Fruit fly (Drosophila melanogaster) whole organism, embryonic: Measurements from ENCODE around the gene Sfxn2.

ENCODE experiments used
- Asciz ChIP-seq: fragments of 200-800 bp; sonication (Bioruptor generic); optimal IDR thresholded peaks from 2 replicates; lab custom pipeline; 2017; ENCODE audit warnings: missing biosample characterization, mild to moderate bottlenecking, missing genetic modification characterization, missing genetic modification reagents
- CG12219 ChIP-seq: fragments of 200-800 bp; sonication (Bioruptor generic); optimal IDR thresholded peaks from 3 replicates; lab custom pipeline; 2018; ENCODE audit warnings: missing biosample characterization, mild to moderate bottlenecking, missing genetic modification characterization
- CG13287 ChIP-seq: fragments of 200-800 bp; sonication (Bioruptor generic); IDR thresholded peaks from 2 replicates; pipeline ENCODE4 v1.3.6; 2022; ENCODE audit warnings: missing biosample characterization, missing genetic modification characterization; ENCODE audit not compliant: partially characterized antibody
- CG14441 ChIP-seq: fragments of 200-800 bp; sonication (Bioruptor generic); IDR thresholded peaks from 2 replicates; pipeline ENCODE4 v1.3.6; 2022; ENCODE audit warnings: missing biosample characterization, missing genetic modification characterization
- CG15514 ChIP-seq: fragments of 200-800 bp; sonication (Bioruptor generic); optimal IDR thresholded peaks from 3 replicates; lab custom pipeline; 2017; ENCODE audit warnings: missing biosample characterization, missing genetic modification characterization, mild to moderate bottlenecking, moderate library complexity, missing genetic modification reagents
- CG16813 ChIP-seq: fragments of 200-800 bp; sonication (Bioruptor generic); IDR thresholded peaks from 3 replicates; pipeline ENCODE4 v1.3.6; 2022; ENCODE audit warnings: missing biosample characterization, missing genetic modification characterization; ENCODE audit not compliant: partially characterized antibody
- CG17802 ChIP-seq: fragments of 200-800 bp; sonication (Bioruptor generic); optimal IDR thresholded peaks from 2 replicates; lab custom pipeline; 2018; ENCODE audit warnings: missing biosample characterization, mild to moderate bottlenecking, missing genetic modification characterization, moderate library complexity
- CG30403 ChIP-seq: fragments of 200-800 bp; sonication (Bioruptor generic); optimal IDR thresholded peaks from 3 replicates; lab custom pipeline; 2016; ENCODE audit warnings: missing biosample characterization, missing genetic modification characterization
- CG6854 ChIP-seq: fragments of 200-800 bp; sonication (Bioruptor generic); optimal IDR thresholded peaks from 3 replicates; lab custom pipeline; 2017; ENCODE audit warnings: missing biosample characterization, mild to moderate bottlenecking, missing genetic modification characterization
- CG7556 ChIP-seq: fragments of 200-800 bp; sonication (Bioruptor generic); optimal IDR thresholded peaks from 2 replicates; lab custom pipeline; 2017; ENCODE audit warnings: missing biosample characterization, mild to moderate bottlenecking, missing genetic modification characterization
- CG8924 ChIP-seq: fragments of 200-800 bp; optimal IDR thresholded peaks from 3 replicates; lab custom pipeline; 2019; ENCODE audit warnings: missing biosample characterization, mild to moderate bottlenecking, missing genetic modification characterization, moderate library complexity
- CG9797 ChIP-seq: fragments of 200-800 bp; sonication (Bioruptor generic); optimal IDR thresholded peaks from 3 replicates; lab custom pipeline; 2018; ENCODE audit warnings: missing biosample characterization, mild to moderate bottlenecking, missing genetic modification characterization
- CkIIα-i1 ChIP-seq: fragments of 200-800 bp; sonication (Bioruptor generic); IDR thresholded peaks from 2 replicates; pipeline ENCODE4 v1.3.6; 2022; ENCODE audit warnings: missing biosample characterization, missing genetic modification characterization
- D19B ChIP-seq: fragments of 200-800 bp; sonication (Bioruptor generic); optimal IDR thresholded peaks from 2 replicates; lab custom pipeline; 2017; ENCODE audit warnings: missing biosample characterization, mild to moderate bottlenecking, missing genetic modification characterization
- Eip74EF ChIP-seq, 2 experiments: fragments of 200-800 bp in 1 of 2; fragments of >200 bp in 1 of 2; sonication (Bioruptor generic) in 1 of 2; optimal IDR thresholded peaks; 2 replicates each; lab custom pipeline; 2017 to 2019; ENCODE audit warnings: missing biosample characterization in 2 of 2, missing genetic modification characterization in 2 of 2, mild to moderate bottlenecking in 1 of 2, moderate library complexity in 1 of 2
- Elba2 ChIP-seq: fragments of 200-800 bp; sonication (Bioruptor generic); optimal IDR thresholded peaks from 3 replicates; lab custom pipeline; 2016; ENCODE audit warnings: missing biosample characterization, missing genetic modification characterization
- GATAe ChIP-seq: fragments of 200-800 bp; sonication (Bioruptor generic); conservative IDR thresholded peaks from 2 replicates; pipeline ENCODE4 v1.3.6; 2022; ENCODE audit warnings: missing biosample characterization, missing genetic modification characterization
- H15 ChIP-seq: fragments of 200-800 bp; sonication (Bioruptor generic); IDR thresholded peaks from 3 replicates; pipeline ENCODE4 v1.3.6; 2022; ENCODE audit warnings: missing biosample characterization, missing genetic modification characterization
- H2.0 ChIP-seq: fragments of 200-800 bp; sonication (Bioruptor generic); IDR thresholded peaks from 2 replicates; pipeline ENCODE4 v1.3.6; 2022; ENCODE audit warnings: missing biosample characterization, missing genetic modification characterization
- Hr3 ChIP-seq: fragments of 200-800 bp; sonication (Bioruptor generic); optimal IDR thresholded peaks from 3 replicates; lab custom pipeline; 2016; ENCODE audit warnings: missing biosample characterization, missing genetic modification characterization
- Hsf ChIP-seq: fragments of 200-800 bp; sonication (Bioruptor generic); optimal IDR thresholded peaks from 3 replicates; lab custom pipeline; 2016; ENCODE audit warnings: missing biosample characterization, missing genetic modification characterization
- MBD-R2 ChIP-seq: fragments of 200-800 bp; sonication (Bioruptor generic); IDR thresholded peaks from 2 replicates; pipeline ENCODE4 v1.3.6; 2022; ENCODE audit warnings: missing biosample characterization, missing genetic modification characterization
- Max ChIP-seq: fragments of 200-800 bp; sonication (Bioruptor generic); optimal IDR thresholded peaks from 2 replicates; lab custom pipeline; 2016; ENCODE audit warnings: missing biosample characterization, mild to moderate bottlenecking, missing genetic modification characterization
- Spps ChIP-seq: fragments of 200-800 bp; sonication (Bioruptor generic); optimal IDR thresholded peaks from 2 replicates; lab custom pipeline; 2018; ENCODE audit warnings: missing biosample characterization, mild to moderate bottlenecking, missing genetic modification characterization
- Ssrp ChIP-seq: fragments of 200-800 bp; sonication (Bioruptor generic); optimal IDR thresholded peaks from 2 replicates; lab custom pipeline; 2018; ENCODE audit warnings: missing biosample characterization, mild to moderate bottlenecking, missing genetic modification characterization, moderate library complexity
- Stat92E ChIP-seq, 3 experiments: fragments of >200 bp in 2 of 3; fragments of 200-800 bp in 1 of 3; sonication (Bioruptor generic) in 1 of 3; optimal IDR thresholded peaks; 2 replicates each; lab custom pipeline; 2017 to 2019; ENCODE audit warnings: missing biosample characterization in 3 of 3, missing genetic modification characterization in 3 of 3, mild to moderate bottlenecking in 1 of 3, moderate library complexity in 1 of 3
- bsh ChIP-seq, 2 experiments: fragments of 200-800 bp; sonication (Bioruptor generic); optimal IDR thresholded peaks; 2 replicates each; lab custom pipeline; 2017 to 2018; ENCODE audit warnings: mild to moderate bottlenecking in 2 of 2, missing biosample characterization in 2 of 2, missing genetic modification characterization in 2 of 2, moderate library complexity in 1 of 2
- btn ChIP-seq: fragments of 200-800 bp; sonication (Bioruptor generic); optimal IDR thresholded peaks from 2 replicates; lab custom pipeline; 2016; ENCODE audit warnings: missing biosample characterization, missing genetic modification characterization
- chm ChIP-seq: fragments of 200-800 bp; sonication (Bioruptor generic); IDR thresholded peaks from 2 replicates; pipeline ENCODE4 v1.3.6; 2022; ENCODE audit warnings: missing biosample characterization, missing genetic modification characterization
- corto ChIP-seq: fragments of 200-800 bp; sonication (Bioruptor generic); optimal IDR thresholded peaks from 2 replicates; lab custom pipeline; 2016; ENCODE audit warnings: missing biosample characterization, mild to moderate bottlenecking, missing genetic modification characterization, moderate library complexity
- dimm ChIP-seq: fragments of 200-800 bp; sonication (Bioruptor generic); IDR thresholded peaks from 2 replicates; pipeline ENCODE4 v1.3.6; 2022; ENCODE audit warnings: missing biosample characterization, missing genetic modification characterization
- dysf ChIP-seq: fragments of 200-800 bp; sonication (Bioruptor generic); IDR thresholded peaks from 3 replicates; pipeline ENCODE4 v1.3.6; 2022; ENCODE audit warnings: missing biosample characterization, missing genetic modification characterization
- ems ChIP-seq: fragments of 200-800 bp; sonication (Bioruptor generic); optimal IDR thresholded peaks from 3 replicates; lab custom pipeline; 2016; ENCODE audit warnings: missing biosample characterization, missing genetic modification characterization
- esg ChIP-seq: fragments of 200-800 bp; sonication (Bioruptor generic); conservative IDR thresholded peaks from 2 replicates; pipeline ENCODE4 v1.3.6; 2022; ENCODE audit warnings: missing biosample characterization, missing genetic modification characterization
- hkb ChIP-seq, 2 experiments: fragments of 200-800 bp in 1 of 2; fragments of >200 bp in 1 of 2; sonication (Bioruptor generic) in 1 of 2; IDR thresholded peaks in 1 of 2; optimal IDR thresholded peaks in 1 of 2; 2 replicates each; pipeline versions ENCODE4 v1.3.6 to Lab custom; 2017 to 2022; ENCODE audit warnings: missing biosample characterization in 1 of 2, missing genetic modification characterization in 1 of 2
- ind ChIP-seq: fragments of 200-800 bp; sonication (Bioruptor generic); optimal IDR thresholded peaks from 3 replicates; lab custom pipeline; 2016; ENCODE audit warnings: missing biosample characterization, missing genetic modification characterization
- nau ChIP-seq: fragments of 200-800 bp; sonication (Bioruptor generic); optimal IDR thresholded peaks from 3 replicates; lab custom pipeline; 2017; ENCODE audit warnings: missing biosample characterization, mild to moderate bottlenecking, missing genetic modification characterization, missing genetic modification reagents
- nerfin-2 ChIP-seq: fragments of 200-800 bp; sonication (Bioruptor generic); IDR thresholded peaks from 2 replicates; pipeline ENCODE4 v1.3.6; 2022; ENCODE audit warnings: missing biosample characterization, missing genetic modification characterization; ENCODE audit not compliant: partially characterized antibody
- oc ChIP-seq: fragments of 200-800 bp; sonication (Bioruptor generic); optimal IDR thresholded peaks from 2 replicates; lab custom pipeline; 2018; ENCODE audit warnings: missing biosample characterization, mild to moderate bottlenecking, missing genetic modification characterization, moderate library complexity
- pan ChIP-seq, 4 experiments: fragments of >200 bp in 3 of 4; fragments of 200-800 bp in 1 of 4; sonication (Bioruptor generic) in 1 of 4; optimal IDR thresholded peaks in 3 of 4; IDR thresholded peaks in 1 of 4; 2 replicates each; pipeline versions ENCODE4 v1.3.6 to Lab custom; 2017 to 2022; ENCODE audit warnings: missing biosample characterization in 2 of 4, missing genetic modification characterization in 2 of 4, mixed read lengths in 1 of 4
- pb ChIP-seq: fragments of 200-800 bp; sonication (Bioruptor generic); optimal IDR thresholded peaks from 3 replicates; lab custom pipeline; 2016; ENCODE audit warnings: missing biosample characterization, missing genetic modification characterization
- pfk ChIP-seq: fragments of 200-800 bp; sonication (Bioruptor generic); optimal IDR thresholded peaks from 2 replicates; lab custom pipeline; 2018; ENCODE audit warnings: missing biosample characterization, mild to moderate bottlenecking, missing genetic modification characterization, moderate library complexity
- schlank ChIP-seq: fragments of 200-800 bp; sonication (Bioruptor generic); optimal IDR thresholded peaks from 2 replicates; lab custom pipeline; 2018; ENCODE audit warnings: missing biosample characterization, mild to moderate bottlenecking, missing genetic modification characterization
- sisA ChIP-seq: fragments of 200-800 bp; sonication (Bioruptor generic); IDR thresholded peaks from 2 replicates; pipeline ENCODE4 v1.3.6; 2022; ENCODE audit warnings: missing biosample characterization, missing genetic modification characterization
- stwl ChIP-seq: fragments of 200-800 bp; sonication (Bioruptor generic); optimal IDR thresholded peaks from 3 replicates; lab custom pipeline; 2018; ENCODE audit warnings: missing biosample characterization, mild to moderate bottlenecking, missing genetic modification characterization, moderate library complexity
- z ChIP-seq: fragments of 200-800 bp; sonication (Bioruptor generic); IDR thresholded peaks from 3 replicates; pipeline ENCODE4 v1.3.6; 2022; ENCODE audit warnings: missing biosample characterization, missing genetic modification characterization
- zfh2 ChIP-seq: fragments of 200-800 bp; sonication (Bioruptor generic); optimal IDR thresholded peaks from 2 replicates; lab custom pipeline; 2016; ENCODE audit warnings: missing biosample characterization, missing genetic modification characterization

Gene Sfxn2

DNA sequence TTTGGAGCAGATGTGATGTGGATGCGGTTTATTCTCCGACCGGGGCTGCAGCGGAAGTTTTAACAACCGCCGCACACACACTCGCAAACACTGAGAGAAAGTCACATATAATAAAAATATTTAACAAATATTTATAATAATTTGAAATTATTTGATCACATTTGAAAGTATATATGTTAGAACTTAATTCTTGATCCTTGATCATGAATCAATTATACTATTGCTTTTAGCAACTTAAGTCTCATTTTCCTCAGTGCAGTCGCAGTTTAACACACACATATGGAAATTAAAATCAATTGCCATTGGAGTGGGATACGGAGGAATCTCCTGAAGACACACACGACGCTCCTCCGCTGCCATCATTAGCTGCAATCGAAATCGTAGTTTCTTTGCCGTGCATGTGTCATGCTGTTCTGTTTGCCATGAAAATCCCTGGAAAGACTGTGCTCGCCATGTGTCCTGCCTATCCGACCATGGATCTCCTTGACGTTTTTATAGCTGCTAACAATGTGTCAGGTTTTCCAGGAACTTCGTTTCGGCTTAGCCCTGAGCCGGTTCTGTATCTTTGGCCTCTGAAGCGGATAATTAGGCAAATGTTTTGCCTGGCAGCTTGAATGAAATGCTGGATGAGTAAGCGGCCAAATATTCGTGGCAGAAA, 29.7 kb upstream of the Sfxn2 start (continued):
- TF ChIP-seq H2.0 (GFP tag; lab: Robert Waterston, UW) (peak; percentile 58), btn (GFP tag; lab: Kevin White, UChicago) (no peak), Hsf (GFP tag; lab: Kevin White, UChicago) (peak; percentile 40), MBD-R2 (GFP tag; lab: Robert Waterston, UW) (no peak), ems (GFP tag; lab: Kevin White, UChicago) (no peak), oc (tag; lab: Kevin White, UChicago) (peak; percentile 46), CG6854 (GFP tag; lab: Kevin White, UChicago) (no peak), esg (GFP tag; lab: Robert Waterston, UW) (peak; percentile 55), Elba2 (GFP tag; lab: Kevin White, UChicago) (peak; percentile 11), CG17802 (tag; lab: Kevin White, UChicago) (peak; percentile 37), Stat92E (GFP tag; optimal IDR thresholded peaks at IDR 0.05; lab: Kevin White, UChicago) (peak in 1 of 3 experiments; percentile 67), hkb (optimal IDR thresholded peaks at IDR 0.05; lab: Kevin White, UChicago) (no peak), hkb (GFP tag; IDR thresholded peaks at IDR 0.05; lab: Robert Waterston, UW) (peak; percentile 73), stwl (no peak), z (no peak), Asciz (GFP tag; lab: Kevin White, UChicago) (peak; percentile 71), D19B (GFP tag; lab: Kevin White, UChicago) (no peak), Hr3 (peak; percentile 61), chm (peak; percentile 80; the same call in 1 of the 2 replicates), Max (GFP tag; lab: Kevin White, UChicago) (peak; percentile 54), sisA (GFP tag; lab: Robert Waterston, UW) (peak; percentile 68), Spps (peak; percentile 87), corto (peak; percentile 43), CG8924 (tag; lab: Kevin White, UChicago) (peak; percentile 90), H15 (GFP tag; lab: Robert Waterston, UW) (no peak), CG15514 (GFP tag; lab: Kevin White, UChicago) (no peak), dysf (GFP tag; lab: Robert Waterston, UW) (peak; percentile 51; the same call in 1 of the 3 replicates), dimm (GFP tag; lab: Robert Waterston, UW) (0 out of 2 replicates have a peak, but pooled peaks have one; percentile 26), Ssrp (tag; lab: Kevin White, UChicago) (peak; percentile 81), CG14441 (GFP tag; lab: Robert Waterston, UW) (no peak), pan (optimal IDR thresholded peaks at IDR 0.05; lab: Kevin White, UChicago) (no peak), pan (GFP tag; optimal IDR thresholded peaks at IDR 0.05 in 1 of 2, IDR thresholded peaks at IDR 0.05 in 1 of 2) (peak in 1 of 2 experiments; percentile 48), pb (GFP tag; lab: Kevin White, UChicago) (no peak), CG13287 (GFP tag; lab: Robert Waterston, UW) (no peak), nau (GFP tag; lab: Kevin White, UChicago) (no peak), CkIIα-i1 (GFP tag; lab: Robert Waterston, UW) (no peak), CG9797 (peak; percentile 20), CG7556 (GFP tag; lab: Kevin White, UChicago) (peak; percentile 74), CG30403 (GFP tag; lab: Kevin White, UChicago) (peak; percentile 54), schlank (tag; lab: Kevin White, UChicago) (no peak), pfk (GFP tag; lab: Kevin White, UChicago) (no peak), nerfin-2 (GFP tag; lab: Robert Waterston, UW) (no peak), Eip74EF (GFP tag; optimal IDR thresholded peaks at IDR 0.05; lab: Kevin White, UChicago) (peak in 1 of 2 experiments; percentile 31), ind (GFP tag; lab: Kevin White, UChicago) (peak; percentile 44), bsh (GFP tag; optimal IDR thresholded peaks at IDR 0.05; lab: Kevin White, UChicago) (peak; percentile 63 to 91), GATAe (GFP tag; lab: Robert Waterston, UW) (no peak), zfh2 (GFP tag; lab: Kevin White, UChicago) (no peak), CG16813 (GFP tag; lab: Robert Waterston, UW) (no peak), CG12219 (GFP tag; lab: Kevin White, UChicago) (peak; percentile 59)
